Fruit fly (Drosophila melanogaster) whole organism, embryonic: ENCODE data around the gene Lcp65Ad.
A peak's percentile ranks its signal among the peaks of the same experiment; 100 is the strongest.

Experiments
- Aef1 ChIP-seq: fragments of 200-800 bp; sonication (Bioruptor generic); IDR thresholded peaks from 3 replicates; pipeline ENCODE4 v1.3.6; 2022; ENCODE audit warnings: missing biosample characterization, missing genetic modification characterization
- BEAF-32 ChIP-seq: fragments of 200-800 bp; sonication (Bioruptor generic); optimal IDR thresholded peaks from 3 replicates; lab custom pipeline; 2017; ENCODE audit warnings: missing biosample characterization, missing genetic modification characterization, mild to moderate bottlenecking, moderate library complexity, missing genetic modification reagents
- Blimp-1 ChIP-seq: fragments of 200-800 bp; sonication (Bioruptor generic); optimal IDR thresholded peaks from 3 replicates; lab custom pipeline; 2018; ENCODE audit warnings: missing biosample characterization, missing genetic modification characterization, mild to moderate bottlenecking, moderate library complexity, missing genetic modification reagents
- CG11560 ChIP-seq: fragments of 200-800 bp; sonication (Bioruptor generic); IDR thresholded peaks from 3 replicates; pipeline ENCODE4 v1.3.6; 2022; ENCODE audit warnings: missing biosample characterization, missing genetic modification characterization
- CG12155 ChIP-seq: fragments of 200-800 bp; sonication (Bioruptor generic); optimal IDR thresholded peaks from 3 replicates; lab custom pipeline; 2016; ENCODE audit warnings: missing biosample characterization, missing genetic modification characterization
- CG14965 ChIP-seq: fragments of 200-800 bp; sonication (Bioruptor generic); optimal IDR thresholded peaks from 2 replicates; lab custom pipeline; 2016; ENCODE audit warnings: missing biosample characterization, missing genetic modification characterization, borderline replicate concordance
- CG15269 ChIP-seq: fragments of 200-800 bp; sonication (Bioruptor generic); optimal IDR thresholded peaks from 2 replicates; lab custom pipeline; 2018; ENCODE audit warnings: missing biosample characterization, mild to moderate bottlenecking, missing genetic modification characterization, moderate library complexity
- CG1529 ChIP-seq: fragments of 200-800 bp; sonication (Bioruptor generic); optimal IDR thresholded peaks from 3 replicates; lab custom pipeline; 2018; ENCODE audit warnings: missing biosample characterization, missing genetic modification characterization
- CG17612 ChIP-seq: fragments of 200-800 bp; sonication (Bioruptor generic); IDR thresholded peaks from 2 replicates; pipeline ENCODE4 v1.3.6; 2022; ENCODE audit warnings: missing biosample characterization, missing genetic modification characterization
- CG18011 ChIP-seq: fragments of 200-800 bp; sonication (Bioruptor generic); optimal IDR thresholded peaks from 2 replicates; lab custom pipeline; 2017; ENCODE audit warnings: missing biosample characterization, missing genetic modification characterization, mild to moderate bottlenecking, moderate library complexity, missing genotype
- CG18476 ChIP-seq: fragments of 200-800 bp; sonication (Bioruptor generic); optimal IDR thresholded peaks from 2 replicates; lab custom pipeline; 2016; ENCODE audit warnings: missing biosample characterization, mild to moderate bottlenecking, missing genetic modification characterization
- CG2199 ChIP-seq: fragments of 200-800 bp; sonication (Bioruptor generic); IDR thresholded peaks from 3 replicates; pipeline ENCODE4 v1.3.6; 2022; ENCODE audit warnings: missing biosample characterization, missing genetic modification characterization
- CG2875 ChIP-seq: fragments of 200-800 bp; sonication (Bioruptor generic); optimal IDR thresholded peaks from 2 replicates; lab custom pipeline; 2017; ENCODE audit warnings: missing biosample characterization, mild to moderate bottlenecking, missing genetic modification characterization, missing genetic modification reagents
- CG30020 ChIP-seq: fragments of 200-800 bp; optimal IDR thresholded peaks from 2 replicates; lab custom pipeline; 2019; ENCODE audit warnings: missing biosample characterization, mild to moderate bottlenecking, missing genetic modification characterization, moderate library complexity
- CG31441 ChIP-seq: fragments of 200-800 bp; sonication (Bioruptor generic); IDR thresholded peaks from 2 replicates; pipeline ENCODE4 v1.3.6; 2022; ENCODE audit warnings: missing biosample characterization, missing genetic modification characterization
- CG3838 ChIP-seq: fragments of 200-800 bp; sonication (Bioruptor generic); optimal IDR thresholded peaks from 3 replicates; lab custom pipeline; 2016; ENCODE audit warnings: missing biosample characterization, missing genetic modification characterization
- CG4730 ChIP-seq: fragments of 200-800 bp; sonication (Bioruptor generic); IDR thresholded peaks from 2 replicates; pipeline ENCODE4 v1.3.6; 2022; ENCODE audit warnings: missing biosample characterization, missing genetic modification characterization
- CG4820 ChIP-seq: fragments of 200-800 bp; sonication (Bioruptor generic); optimal IDR thresholded peaks from 3 replicates; lab custom pipeline; 2016; ENCODE audit warnings: missing biosample characterization, missing genetic modification characterization
- CG6254 ChIP-seq: fragments of 200-800 bp; sonication (Bioruptor generic); optimal IDR thresholded peaks from 3 replicates; lab custom pipeline; 2017; ENCODE audit warnings: mild to moderate bottlenecking, missing biosample characterization, missing genetic modification reagents, missing genetic modification characterization
- CG6689 ChIP-seq: fragments of 200-800 bp; sonication (Bioruptor generic); IDR thresholded peaks from 2 replicates; pipeline ENCODE4 v1.3.6; 2022; ENCODE audit warnings: missing biosample characterization, missing genetic modification characterization
- CG6813 ChIP-seq: fragments of 200-800 bp; sonication (Bioruptor generic); optimal IDR thresholded peaks from 2 replicates; lab custom pipeline; 2017; ENCODE audit warnings: missing biosample characterization, missing genetic modification characterization, mild to moderate bottlenecking, moderate library complexity, missing genetic modification reagents
- CG8089 ChIP-seq: fragments of 200-800 bp; sonication (Bioruptor generic); optimal IDR thresholded peaks from 3 replicates; lab custom pipeline; 2016; ENCODE audit warnings: missing biosample characterization, missing genetic modification characterization
- CG8281 ChIP-seq: fragments of 200-800 bp; sonication (Bioruptor generic); optimal IDR thresholded peaks from 2 replicates; lab custom pipeline; 2018; ENCODE audit warnings: missing biosample characterization, mild to moderate bottlenecking, missing genetic modification characterization, moderate library complexity
- CG9797 ChIP-seq: fragments of 200-800 bp; sonication (Bioruptor generic); optimal IDR thresholded peaks from 3 replicates; lab custom pipeline; 2018; ENCODE audit warnings: missing biosample characterization, mild to moderate bottlenecking, missing genetic modification characterization
- CoRest ChIP-seq: fragments of 200-800 bp; sonication (Bioruptor generic); optimal IDR thresholded peaks from 3 replicates; lab custom pipeline; 2018; ENCODE audit warnings: missing biosample characterization, mild to moderate bottlenecking, missing genetic modification characterization, moderate library complexity
- CrebB ChIP-seq: fragments of 200-800 bp; sonication (Bioruptor generic); optimal IDR thresholded peaks from 3 replicates; lab custom pipeline; 2018; ENCODE audit warnings: missing biosample characterization, mild to moderate bottlenecking, missing genetic modification characterization
- Dad ChIP-seq: fragments of 200-800 bp; sonication (Bioruptor generic); optimal IDR thresholded peaks from 3 replicates; lab custom pipeline; 2016; ENCODE audit warnings: missing biosample characterization, missing genetic modification characterization
- Dll ChIP-seq: fragments of 200-800 bp; sonication (Bioruptor generic); IDR thresholded peaks from 4 replicates; pipeline ENCODE4 v1.3.6; 2022; ENCODE audit warnings: missing biosample characterization, missing genetic modification characterization; ENCODE audit not compliant: partially characterized antibody
- E2f2 ChIP-seq: fragments of 200-800 bp; sonication (Bioruptor generic); IDR thresholded peaks from 2 replicates; pipeline ENCODE4 v1.3.6; 2022; ENCODE audit warnings: missing biosample characterization, missing genetic modification characterization
- Hr78 ChIP-seq, 2 experiments: fragments of 200-800 bp in 1 of 2; fragments of >200 bp in 1 of 2; sonication (Bioruptor generic) in 1 of 2; optimal IDR thresholded peaks; 2 replicates each; lab custom pipeline; 2017 to 2019; ENCODE audit warnings: missing biosample characterization in 2 of 2, missing genetic modification characterization in 2 of 2, mild to moderate bottlenecking in 1 of 2, moderate library complexity in 1 of 2
- Jarid2 ChIP-seq: fragments of 200-800 bp; sonication (Bioruptor generic); optimal IDR thresholded peaks from 3 replicates; lab custom pipeline; 2017; ENCODE audit warnings: mild to moderate bottlenecking, missing biosample characterization, missing genetic modification reagents, missing genetic modification characterization
- NC2α ChIP-seq: fragments of 200-800 bp; sonication (Bioruptor generic); optimal IDR thresholded peaks from 2 replicates; lab custom pipeline; 2016; ENCODE audit warnings: missing biosample characterization, missing genetic modification characterization
- NfI ChIP-seq: fragments of 200-800 bp; sonication (Bioruptor generic); optimal IDR thresholded peaks from 3 replicates; lab custom pipeline; 2018; ENCODE audit warnings: missing biosample characterization, mild to moderate bottlenecking, missing genetic modification characterization, moderate library complexity
- Oli ChIP-seq: fragments of 200-800 bp; sonication (Bioruptor generic); optimal IDR thresholded peaks from 2 replicates; lab custom pipeline; 2018; ENCODE audit warnings: missing biosample characterization, mild to moderate bottlenecking, missing genetic modification characterization, moderate library complexity
- Sin3A ChIP-seq: fragments of >200 bp; optimal IDR thresholded peaks from 2 replicates; lab custom pipeline; 2018
- Vsx1 ChIP-seq: fragments of 200-800 bp; sonication (Bioruptor generic); optimal IDR thresholded peaks from 2 replicates; lab custom pipeline; 2017; ENCODE audit warnings: missing biosample characterization, mild to moderate bottlenecking, missing genetic modification characterization, missing genetic modification reagents
- ase ChIP-seq: fragments of 200-800 bp; sonication (Bioruptor generic); IDR thresholded peaks from 3 replicates; pipeline ENCODE4 v1.3.6; 2022; ENCODE audit warnings: missing biosample characterization, missing genetic modification characterization
- chn ChIP-seq: fragments of 200-800 bp; sonication (Bioruptor generic); optimal IDR thresholded peaks from 2 replicates; lab custom pipeline; 2016; ENCODE audit warnings: missing biosample characterization, missing genetic modification characterization
- dysf ChIP-seq: fragments of 200-800 bp; sonication (Bioruptor generic); IDR thresholded peaks from 3 replicates; pipeline ENCODE4 v1.3.6; 2022; ENCODE audit warnings: missing biosample characterization, missing genetic modification characterization
- esg ChIP-seq: fragments of 200-800 bp; sonication (Bioruptor generic); conservative IDR thresholded peaks from 2 replicates; pipeline ENCODE4 v1.3.6; 2022; ENCODE audit warnings: missing biosample characterization, missing genetic modification characterization
- gsb-n ChIP-seq: fragments of 200-800 bp; sonication (Bioruptor generic); optimal IDR thresholded peaks from 3 replicates; lab custom pipeline; 2018; ENCODE audit warnings: missing biosample characterization, mild to moderate bottlenecking, missing genetic modification characterization
- gt ChIP-seq: fragments of 200-800 bp; sonication (Bioruptor generic); IDR thresholded peaks from 2 replicates; pipeline ENCODE4 v1.3.6; 2022; ENCODE audit warnings: missing biosample characterization, missing genetic modification characterization
- lab ChIP-seq: fragments of 200-800 bp; sonication (Bioruptor generic); optimal IDR thresholded peaks from 3 replicates; lab custom pipeline; 2017; ENCODE audit warnings: missing biosample characterization, missing genetic modification characterization, mild to moderate bottlenecking, moderate library complexity, missing genetic modification reagents
- nmo ChIP-seq: fragments of 200-800 bp; sonication (Bioruptor generic); optimal IDR thresholded peaks from 2 replicates; lab custom pipeline; 2018; ENCODE audit warnings: missing biosample characterization, mild to moderate bottlenecking, missing genetic modification characterization, moderate library complexity
- nom ChIP-seq: fragments of 200-800 bp; sonication (Bioruptor generic); optimal IDR thresholded peaks from 2 replicates; lab custom pipeline; 2017; ENCODE audit warnings: missing biosample characterization, missing genetic modification characterization, mild to moderate bottlenecking, moderate library complexity, missing genetic modification reagents
- org-1 ChIP-seq: fragments of 200-800 bp; sonication (Bioruptor generic); optimal IDR thresholded peaks from 2 replicates; lab custom pipeline; 2017; ENCODE audit warnings: missing biosample characterization, missing genetic modification characterization
- pros ChIP-seq: fragments of 200-800 bp; sonication (Bioruptor generic); optimal IDR thresholded peaks from 3 replicates; lab custom pipeline; 2019; ENCODE audit warnings: missing biosample characterization, mild to moderate bottlenecking, missing genetic modification characterization, moderate library complexity
- zfh1 ChIP-seq: fragments of 200-800 bp; sonication (Bioruptor generic); IDR thresholded peaks from 3 replicates; pipeline ENCODE4 v1.3.6; 2022; ENCODE audit warnings: missing biosample characterization, missing genetic modification characterization

The Lcp65Ad gene

dm6 chr3L:6157327-6158032, 14.3 kb downstream of the Lcp65Ad start, which contains the start of gene CG13297 (continued):
- TF ChIP-seq gsb-n (tag; lab: Kevin White, UChicago): peak; percentile 17
- TF ChIP-seq lab (GFP tag; lab: Kevin White, UChicago): peak; percentile 26
- TF ChIP-seq CG6689 (GFP tag; lab: Robert Waterston, UW): peak; percentile 66
- no peak for TF ChIP-seq CG14965 (GFP tag; lab: Kevin White, UChicago)
- no peak for TF ChIP-seq Dll (GFP tag; lab: Robert Waterston, UW)
- TF ChIP-seq gt: no peak
- TF ChIP-seq Jarid2 (GFP tag; lab: Kevin White, UChicago): no peak
- no peak for TF ChIP-seq CG30020 (tag; lab: Kevin White, UChicago)
- no peak for TF ChIP-seq CG3838 (GFP tag; lab: Kevin White, UChicago)
- no peak for TF ChIP-seq Dad (GFP tag; lab: Kevin White, UChicago)
- TF ChIP-seq CrebB: no peak
- peak; percentile 61 for TF ChIP-seq esg (GFP tag; lab: Robert Waterston, UW)
- TF ChIP-seq pros (GFP tag; lab: Kevin White, UChicago): peak; percentile 86
- no peak for TF ChIP-seq CG9797
- no peak for TF ChIP-seq CG17612
- TF ChIP-seq CG6254 (GFP tag; lab: Kevin White, UChicago): peak; percentile 12
- peak in 1 of 2 experiments; percentile 76 for TF ChIP-seq Hr78 (GFP tag; optimal IDR thresholded peaks at IDR 0.05; lab: Kevin White, UChicago)
- no peak for TF ChIP-seq CG8089 (GFP tag; lab: Kevin White, UChicago)
- TF ChIP-seq NfI: peak; percentile 43
- TF ChIP-seq CG1529: no peak
- peak; percentile 0 for TF ChIP-seq CG12155 (GFP tag; lab: Kevin White, UChicago)
- TF ChIP-seq nom: no peak
- TF ChIP-seq CG6813 (GFP tag; lab: Kevin White, UChicago): peak; percentile 17
- TF ChIP-seq CG4730: peak; percentile 40; the same call in 1 of the 2 replicates
- TF ChIP-seq org-1 (GFP tag; lab: Kevin White, UChicago): peak; percentile 37
- TF ChIP-seq CG15269 (tag; lab: Kevin White, UChicago): peak; percentile 75
- TF ChIP-seq CG2875 (GFP tag; lab: Kevin White, UChicago): no peak
- TF ChIP-seq CG11560 (tag; lab: Robert Waterston, UW): no peak
- TF ChIP-seq CG4820 (GFP tag; lab: Kevin White, UChicago): peak; percentile 32
- peak; percentile 57; the same call in 2 of the 3 replicates for TF ChIP-seq dysf (GFP tag; lab: Robert Waterston, UW)
- TF ChIP-seq Aef1 (GFP tag; lab: Robert Waterston, UW): peak; percentile 48; the same call in 2 of the 3 replicates
- TF ChIP-seq Blimp-1: peak; percentile 54
- 0 out of 3 replicates have a peak, but pooled peaks have one; percentile 32 for TF ChIP-seq zfh1 (GFP tag; lab: Robert Waterston, UW)
- peak; percentile 32 for TF ChIP-seq CG18476
- TF ChIP-seq BEAF-32 (GFP tag; lab: Kevin White, UChicago): no peak
- no peak for TF ChIP-seq Sin3A (lab: Kevin White, UChicago)
- no peak for TF ChIP-seq CG18011
- peak; percentile 69 for TF ChIP-seq CoRest
- TF ChIP-seq Oli: peak; percentile 76
- TF ChIP-seq NC2α (GFP tag; lab: Kevin White, UChicago): no peak
- TF ChIP-seq chn (GFP tag; lab: Kevin White, UChicago): no peak
- peak; percentile 84 for TF ChIP-seq CG31441
- TF ChIP-seq CG2199 (GFP tag; lab: Robert Waterston, UW): no peak
- TF ChIP-seq CG8281 (tag; lab: Kevin White, UChicago): peak; percentile 27
- 0 out of 2 replicates have a peak, but pooled peaks have one; percentile 10 for TF ChIP-seq E2f2 (GFP tag; lab: Robert Waterston, UW)
- TF ChIP-seq ase: peak; percentile 54; the same call in 1 of the 3 replicates
- TF ChIP-seq Vsx1 (GFP tag; lab: Kevin White, UChicago): peak; percentile 46
- TF ChIP-seq nmo (GFP tag; lab: Kevin White, UChicago): peak; percentile 66
